Worm (Caenorhabditis elegans) whole organism, L4/young adult: ENCODE data around the gene rpl-15.

Experiments
- W03F9.2 ChIP-seq: fragments of 150-350 bp; optimal IDR thresholded peaks from 2 replicates; lab custom pipeline; 2014; ENCODE audit warnings: missing biosample characterization, missing genetic modification characterization
- dao-5 ChIP-seq: sonication (generic microtip); optimal IDR thresholded peaks from 2 replicates; lab custom pipeline; 2016; ENCODE audit warnings: missing genotype, missing genetic modification characterization, moderate library complexity, missing compliant biosample characterization
- him-1 ChIP-seq: sonication (generic microtip); optimal IDR thresholded peaks from 2 replicates; lab custom pipeline; 2016; ENCODE audit warnings: missing genotype, missing genetic modification reagents, missing genetic modification characterization, missing compliant biosample characterization

Gene rpl-15

ce11 chrIV:661623-662022, 7.2 kb upstream of the rpl-15 start:
- no peak for TF ChIP-seq W03F9.2 (tag; lab: Kevin White, UChicago)
- no peak for TF ChIP-seq dao-5 (tag; lab: Kevin White, UChicago)
- no peak for TF ChIP-seq him-1 (tag; lab: Kevin White, UChicago)

- TF ChIP-seq W03F9.2 (tag; lab: Kevin White, UChicago) (no peak), dao-5 (tag; lab: Kevin White, UChicago) (no peak), him-1 (tag; lab: Kevin White, UChicago) (no peak)
Measured at ce11 chrIV:659585-659984, 5.2 kb upstream of the rpl-15 start.

- no peak for TF ChIP-seq him-1 (tag; lab: Kevin White, UChicago)
- TF ChIP-seq dao-5 (tag; lab: Kevin White, UChicago): no peak
- TF ChIP-seq W03F9.2 (tag; lab: Kevin White, UChicago): no peak
Measured at ce11 chrIV:658497-659177, 4.3 kb upstream of the rpl-15 start.

ce11 chrIV:657932-658331, 3.6 kb upstream of the rpl-15 start:
- TF ChIP-seq dao-5 (tag; lab: Kevin White, UChicago) (no peak), him-1 (tag; lab: Kevin White, UChicago) (no peak), W03F9.2 (tag; lab: Kevin White, UChicago) (no peak)

- TF ChIP-seq him-1 (tag; lab: Kevin White, UChicago): no peak
Measured at ce11 chrIV:657046-657445, 2.7 kb upstream of the rpl-15 start.

ce11 chrIV:653138-653848, 1.1 kb downstream of the rpl-15 start, which contains the start of gene K11H12.1:
Gene K11H12.1 (minus strand): TSS chrIV:653421.
- TF ChIP-seq dao-5 (tag; lab: Kevin White, UChicago) (no peak), W03F9.2 (tag; lab: Kevin White, UChicago) (no peak), him-1 (tag; lab: Kevin White, UChicago) (no peak)

- no peak for TF ChIP-seq W03F9.2 (tag; lab: Kevin White, UChicago)
- no peak for TF ChIP-seq dao-5 (tag; lab: Kevin White, UChicago)
- no peak for TF ChIP-seq him-1 (tag; lab: Kevin White, UChicago)
Measured at ce11 chrIV:649365-649764, 5.0 kb downstream of the rpl-15 start, which contains the start of gene K11H12.9. Gene K11H12.9 (plus strand): TSS chrIV:649665.

ce11 chrIV:648362-648761, 6.0 kb downstream of the rpl-15 start:
- no peak for TF ChIP-seq him-1 (tag; lab: Kevin White, UChicago)
- no peak for TF ChIP-seq W03F9.2 (tag; lab: Kevin White, UChicago)
- no peak for TF ChIP-seq dao-5 (tag; lab: Kevin White, UChicago)

- no peak for TF ChIP-seq dao-5 (tag; lab: Kevin White, UChicago)
- no peak for TF ChIP-seq him-1 (tag; lab: Kevin White, UChicago)
- TF ChIP-seq W03F9.2 (tag; lab: Kevin White, UChicago): no peak
Measured at ce11 chrIV:643481-643880, 10.9 kb downstream of the rpl-15 start.

- TF ChIP-seq W03F9.2 (tag; lab: Kevin White, UChicago): no peak
- no peak for TF ChIP-seq him-1 (tag; lab: Kevin White, UChicago)
- TF ChIP-seq dao-5 (tag; lab: Kevin White, UChicago): no peak
Measured at ce11 chrIV:639167-639566, 15.2 kb downstream of the rpl-15 start.

- TF ChIP-seq dao-5 (tag; lab: Kevin White, UChicago): no peak
- TF ChIP-seq him-1 (tag; lab: Kevin White, UChicago): no peak
- no peak for TF ChIP-seq W03F9.2 (tag; lab: Kevin White, UChicago)
Measured at ce11 chrIV:633565-633964, 20.8 kb downstream of the rpl-15 start.

- TF ChIP-seq him-1 (tag; lab: Kevin White, UChicago) (no peak), W03F9.2 (tag; lab: Kevin White, UChicago) (no peak), dao-5 (tag; lab: Kevin White, UChicago) (no peak)
Measured at ce11 chrIV:631869-632268, 22.5 kb downstream of the rpl-15 start.

- TF ChIP-seq dao-5 (tag; lab: Kevin White, UChicago): no peak
- no peak for TF ChIP-seq him-1 (tag; lab: Kevin White, UChicago)
Measured at ce11 chrIV:630598-630997, 23.8 kb downstream of the rpl-15 start.

- no peak for TF ChIP-seq dao-5 (tag; lab: Kevin White, UChicago)
- no peak for TF ChIP-seq W03F9.2 (tag; lab: Kevin White, UChicago)
- no peak for TF ChIP-seq him-1 (tag; lab: Kevin White, UChicago)
Measured at ce11 chrIV:627237-627636, 27.1 kb downstream of the rpl-15 start, which contains the start of gene nhr-76. Gene nhr-76 (plus strand): TSS chrIV:627537.
